Fruit fly (Drosophila melanogaster) whole organism, embryonic: ENCODE measurements around the gene Rfx.

ENCODE experiments used
- Atf-2 ChIP-seq: fragments of 200-800 bp; sonication (Bioruptor generic); optimal IDR thresholded peaks from 2 replicates; lab custom pipeline; 2016; ENCODE audit warnings: missing biosample characterization, missing genetic modification characterization
- Bteb2 ChIP-seq: fragments of 200-800 bp; sonication (Bioruptor generic); optimal IDR thresholded peaks from 2 replicates; lab custom pipeline; 2016; ENCODE audit warnings: missing biosample characterization, missing genetic modification characterization
- CG10209 ChIP-seq: fragments of 200-800 bp; sonication (Bioruptor generic); optimal IDR thresholded peaks from 3 replicates; lab custom pipeline; 2017; ENCODE audit warnings: missing biosample characterization, mild to moderate bottlenecking, missing genetic modification characterization, missing genetic modification reagents
- CG1024 ChIP-seq: fragments of 200-800 bp; sonication (Bioruptor generic); IDR thresholded peaks from 2 replicates; pipeline ENCODE4 v1.3.6; 2022; ENCODE audit warnings: missing biosample characterization, missing genetic modification characterization
- CG10431 ChIP-seq: fragments of 200-800 bp; sonication (Bioruptor generic); optimal IDR thresholded peaks from 3 replicates; lab custom pipeline; 2018; ENCODE audit warnings: missing biosample characterization, mild to moderate bottlenecking, missing genetic modification characterization
- CG11456 ChIP-seq: fragments of 200-800 bp; sonication (Bioruptor generic); IDR thresholded peaks from 3 replicates; pipeline ENCODE4 v1.3.6; 2022; ENCODE audit warnings: missing biosample characterization, missing genetic modification characterization
- CG11504 ChIP-seq: fragments of 200-800 bp; sonication (Bioruptor generic); optimal IDR thresholded peaks from 3 replicates; lab custom pipeline; 2019; ENCODE audit warnings: missing biosample characterization, mild to moderate bottlenecking, missing genetic modification characterization, moderate library complexity
- CG1233 ChIP-seq: fragments of 200-800 bp; sonication (Bioruptor generic); optimal IDR thresholded peaks from 4 replicates; lab custom pipeline; 2018; ENCODE audit warnings: missing biosample characterization, mild to moderate bottlenecking, missing genetic modification characterization
- CG12769 ChIP-seq: fragments of 200-800 bp; sonication (Bioruptor generic); optimal IDR thresholded peaks from 2 replicates; lab custom pipeline; 2019; ENCODE audit warnings: missing biosample characterization, mild to moderate bottlenecking, missing genetic modification characterization, moderate library complexity
- CG13894 ChIP-seq: fragments of 200-800 bp; sonication (Bioruptor generic); optimal IDR thresholded peaks from 3 replicates; lab custom pipeline; 2018; ENCODE audit warnings: missing biosample characterization, mild to moderate bottlenecking, missing genetic modification characterization, moderate library complexity
- CG14667 ChIP-seq: fragments of 200-800 bp; sonication (Bioruptor generic); IDR thresholded peaks from 2 replicates; pipeline ENCODE4 v1.3.6; 2022; ENCODE audit warnings: missing biosample characterization, missing genetic modification characterization
- CG17568 ChIP-seq: fragments of 200-800 bp; sonication (Bioruptor generic); optimal IDR thresholded peaks from 2 replicates; lab custom pipeline; 2018; ENCODE audit warnings: missing biosample characterization, mild to moderate bottlenecking, missing genetic modification characterization, moderate library complexity
- CG17612 ChIP-seq: fragments of 200-800 bp; sonication (Bioruptor generic); IDR thresholded peaks from 2 replicates; pipeline ENCODE4 v1.3.6; 2022; ENCODE audit warnings: missing biosample characterization, missing genetic modification characterization
- CG1832 ChIP-seq: fragments of 200-800 bp; sonication (Bioruptor generic); optimal IDR thresholded peaks from 2 replicates; lab custom pipeline; 2017; ENCODE audit warnings: missing biosample characterization, mild to moderate bottlenecking, missing genetic modification characterization, inconsistent platforms
- CG2889 ChIP-seq: fragments of 200-800 bp; sonication (Bioruptor generic); IDR thresholded peaks from 3 replicates; pipeline ENCODE4 v1.3.6; 2022; ENCODE audit warnings: missing biosample characterization, missing genetic modification characterization
- CG3163 ChIP-seq: fragments of 200-800 bp; sonication (Bioruptor generic); optimal IDR thresholded peaks from 3 replicates; lab custom pipeline; 2016; ENCODE audit warnings: missing biosample characterization, missing genetic modification characterization
- CG3995 ChIP-seq: fragments of 200-800 bp; sonication (Bioruptor generic); optimal IDR thresholded peaks from 3 replicates; lab custom pipeline; 2016; ENCODE audit warnings: missing biosample characterization, missing genetic modification characterization
- CG4707 ChIP-seq: fragments of 200-800 bp; sonication (Bioruptor generic); optimal IDR thresholded peaks from 2 replicates; lab custom pipeline; 2018; ENCODE audit warnings: missing biosample characterization, mild to moderate bottlenecking, missing genetic modification characterization, moderate library complexity
- CG7357 ChIP-seq: fragments of 200-800 bp; sonication (Bioruptor generic); IDR thresholded peaks from 3 replicates; pipeline ENCODE4 v1.3.6; 2022; ENCODE audit warnings: missing biosample characterization, missing genetic modification characterization
- CoRest ChIP-seq: fragments of 200-800 bp; sonication (Bioruptor generic); optimal IDR thresholded peaks from 3 replicates; lab custom pipeline; 2018; ENCODE audit warnings: missing biosample characterization, mild to moderate bottlenecking, missing genetic modification characterization, moderate library complexity
- ERR ChIP-seq: fragments of 200-800 bp; sonication (Bioruptor generic); optimal IDR thresholded peaks from 2 replicates; lab custom pipeline; 2016; ENCODE audit warnings: missing biosample characterization, missing genetic modification characterization
- Eip74EF ChIP-seq, 2 experiments: fragments of 200-800 bp in 1 of 2; fragments of >200 bp in 1 of 2; sonication (Bioruptor generic) in 1 of 2; optimal IDR thresholded peaks; 2 replicates each; lab custom pipeline; 2017 to 2019; ENCODE audit warnings: missing biosample characterization in 2 of 2, missing genetic modification characterization in 2 of 2, mild to moderate bottlenecking in 1 of 2, moderate library complexity in 1 of 2
- Elba2 ChIP-seq: fragments of 200-800 bp; sonication (Bioruptor generic); optimal IDR thresholded peaks from 3 replicates; lab custom pipeline; 2016; ENCODE audit warnings: missing biosample characterization, missing genetic modification characterization
- Fer2 ChIP-seq: fragments of 200-800 bp; sonication (Bioruptor generic); optimal IDR thresholded peaks from 2 replicates; lab custom pipeline; 2018; ENCODE audit warnings: missing biosample characterization, mild to moderate bottlenecking, missing genetic modification characterization, moderate library complexity
- HLH4C ChIP-seq: fragments of 200-800 bp; sonication (Bioruptor generic); IDR thresholded peaks from 3 replicates; pipeline ENCODE4 v1.3.6; 2022; ENCODE audit warnings: missing biosample characterization, missing genetic modification characterization; ENCODE audit not compliant: partially characterized antibody
- Hey ChIP-seq: fragments of 200-800 bp; sonication (Bioruptor generic); optimal IDR thresholded peaks from 3 replicates; lab custom pipeline; 2018; ENCODE audit warnings: missing biosample characterization, mild to moderate bottlenecking, missing genetic modification characterization
- Med ChIP-seq: fragments of 200-800 bp; sonication (Bioruptor generic); peaks from one replicate; lab custom pipeline; 2016; ENCODE audit warnings: missing biosample characterization, missing genetic modification characterization, mild to moderate bottlenecking, inconsistent platforms, moderate library complexity
- Nf-YC ChIP-seq: fragments of 200-800 bp; optimal IDR thresholded peaks from 3 replicates; lab custom pipeline; 2019; ENCODE audit warnings: missing biosample characterization, mild to moderate bottlenecking, missing genetic modification characterization, moderate library complexity
- Scr ChIP-seq: fragments of 200-800 bp; sonication (Bioruptor generic); IDR thresholded peaks from 2 replicates; pipeline ENCODE4 v1.3.6; 2022; ENCODE audit warnings: missing biosample characterization, missing genetic modification characterization; ENCODE audit not compliant: partially characterized antibody
- Sin3A ChIP-seq: fragments of >200 bp; optimal IDR thresholded peaks from 2 replicates; lab custom pipeline; 2018
- Spps ChIP-seq: fragments of 200-800 bp; sonication (Bioruptor generic); optimal IDR thresholded peaks from 2 replicates; lab custom pipeline; 2018; ENCODE audit warnings: missing biosample characterization, mild to moderate bottlenecking, missing genetic modification characterization
- Trl ChIP-seq, 3 experiments: fragments of >200 bp in 2 of 3; fragments of 200-800 bp in 1 of 3; sonication (Bioruptor generic) in 1 of 3; optimal IDR thresholded peaks; 2 replicates in 1 of 3; 3 replicates in 2 of 3; lab custom pipeline; 2016 to 2017; ENCODE audit warnings: missing biosample characterization in 1 of 3, missing genetic modification characterization in 1 of 3
- abd-A ChIP-seq: fragments of 200-800 bp; sonication (Bioruptor generic); optimal IDR thresholded peaks from 3 replicates; lab custom pipeline; 2019; ENCODE audit warnings: missing biosample characterization, mild to moderate bottlenecking, missing genetic modification characterization, moderate library complexity
- ase ChIP-seq: fragments of 200-800 bp; sonication (Bioruptor generic); IDR thresholded peaks from 3 replicates; pipeline ENCODE4 v1.3.6; 2022; ENCODE audit warnings: missing biosample characterization, missing genetic modification characterization
- bsh ChIP-seq, 2 experiments: fragments of 200-800 bp; sonication (Bioruptor generic); optimal IDR thresholded peaks; 2 replicates each; lab custom pipeline; 2017 to 2018; ENCODE audit warnings: mild to moderate bottlenecking in 2 of 2, missing biosample characterization in 2 of 2, missing genetic modification characterization in 2 of 2, moderate library complexity in 1 of 2
- cg ChIP-seq: fragments of 200-800 bp; sonication (Bioruptor generic); optimal IDR thresholded peaks from 3 replicates; lab custom pipeline; 2019; ENCODE audit warnings: missing biosample characterization, mild to moderate bottlenecking, missing genetic modification characterization, moderate library complexity
- ci ChIP-seq: fragments of 200-800 bp; sonication (Bioruptor generic); IDR thresholded peaks from 3 replicates; pipeline ENCODE4 v1.3.6; 2022; ENCODE audit warnings: missing biosample characterization, missing genetic modification characterization
- dan ChIP-seq: fragments of 200-800 bp; sonication (Bioruptor generic); IDR thresholded peaks from 2 replicates; pipeline ENCODE4 v1.3.6; 2022; ENCODE audit warnings: missing biosample characterization, missing genetic modification characterization
- fd3F ChIP-seq: fragments of 200-800 bp; sonication (Bioruptor generic); optimal IDR thresholded peaks from 2 replicates; lab custom pipeline; 2018; ENCODE audit warnings: missing biosample characterization, mild to moderate bottlenecking, missing genetic modification characterization, moderate library complexity
- jing ChIP-seq: fragments of 200-800 bp; sonication (Bioruptor generic); optimal IDR thresholded peaks from 2 replicates; lab custom pipeline; 2018; ENCODE audit warnings: missing biosample characterization, mild to moderate bottlenecking, missing genetic modification characterization
- kay ChIP-seq: fragments of 200-800 bp; sonication (Bioruptor generic); optimal IDR thresholded peaks from 2 replicates; lab custom pipeline; 2016; ENCODE audit warnings: missing biosample characterization, missing genetic modification characterization
- knrl ChIP-seq: fragments of 200-800 bp; sonication (Bioruptor generic); IDR thresholded peaks from 3 replicates; pipeline ENCODE4 v1.3.6; 2022; ENCODE audit warnings: missing biosample characterization, missing genetic modification characterization; ENCODE audit not compliant: partially characterized antibody
- lab ChIP-seq: fragments of 200-800 bp; sonication (Bioruptor generic); optimal IDR thresholded peaks from 3 replicates; lab custom pipeline; 2017; ENCODE audit warnings: missing biosample characterization, missing genetic modification characterization, mild to moderate bottlenecking, moderate library complexity, missing genetic modification reagents
- lbe ChIP-seq: fragments of 200-800 bp; sonication (Bioruptor generic); optimal IDR thresholded peaks from 2 replicates; lab custom pipeline; 2016; ENCODE audit warnings: missing biosample characterization, mild to moderate bottlenecking, missing genetic modification characterization
- nom ChIP-seq: fragments of 200-800 bp; sonication (Bioruptor generic); optimal IDR thresholded peaks from 2 replicates; lab custom pipeline; 2017; ENCODE audit warnings: missing biosample characterization, missing genetic modification characterization, mild to moderate bottlenecking, moderate library complexity, missing genetic modification reagents
- org-1 ChIP-seq: fragments of 200-800 bp; sonication (Bioruptor generic); optimal IDR thresholded peaks from 2 replicates; lab custom pipeline; 2017; ENCODE audit warnings: missing biosample characterization, missing genetic modification characterization
- shn ChIP-seq: fragments of 200-800 bp; sonication (Bioruptor generic); optimal IDR thresholded peaks from 3 replicates; lab custom pipeline; 2016; ENCODE audit warnings: missing biosample characterization, missing genetic modification characterization
- sr ChIP-seq: fragments of 200-800 bp; sonication (Bioruptor generic); IDR thresholded peaks from 3 replicates; pipeline ENCODE4 v1.3.6; 2022; ENCODE audit warnings: missing biosample characterization, missing genetic modification characterization
- yki ChIP-seq: fragments of >200 bp; optimal IDR thresholded peaks from 3 replicates; lab custom pipeline; 2018
- zfh1 ChIP-seq: fragments of 200-800 bp; sonication (Bioruptor generic); IDR thresholded peaks from 3 replicates; pipeline ENCODE4 v1.3.6; 2022; ENCODE audit warnings: missing biosample characterization, missing genetic modification characterization

Gene Rfx

dm6 chr3R:10351960-10352458 lies 25.9 kb downstream of the Rfx start (continued):
- TF ChIP-seq CG3995 (GFP tag; lab: Kevin White, UChicago): no peak
- TF ChIP-seq lab (GFP tag; lab: Kevin White, UChicago): peak; percentile 8
- peak; percentile 37 to 66 for TF ChIP-seq Trl (optimal IDR thresholded peaks at IDR 0.05; lab: Kevin White, UChicago)
- TF ChIP-seq Trl (GFP tag; optimal IDR thresholded peaks at IDR 0.05; lab: Kevin White, UChicago): no peak
- TF ChIP-seq CG3163 (GFP tag; lab: Kevin White, UChicago): peak; percentile 93
- peak; percentile 62 for TF ChIP-seq Med (GFP tag; lab: Kevin White, UChicago)
- no peak for TF ChIP-seq CoRest (tag; lab: Kevin White, UChicago)
- peak; percentile 61 for TF ChIP-seq CG13894 (tag; lab: Kevin White, UChicago)
- TF ChIP-seq kay (GFP tag; lab: Kevin White, UChicago): no peak
- peak in 1 of 2 experiments; percentile 99 for TF ChIP-seq bsh (GFP tag; optimal IDR thresholded peaks at IDR 0.05; lab: Kevin White, UChicago)
- TF ChIP-seq cg: peak; percentile 76
- no peak for TF ChIP-seq ase (GFP tag; lab: Robert Waterston, UW)
- TF ChIP-seq Sin3A (lab: Kevin White, UChicago): no peak
- no peak for TF ChIP-seq HLH4C (GFP tag; lab: Robert Waterston, UW)
- peak; percentile 68 for TF ChIP-seq lbe (GFP tag; lab: Kevin White, UChicago)
- TF ChIP-seq CG7357 (GFP tag; lab: Robert Waterston, UW): no peak
- TF ChIP-seq CG10209: no peak
- TF ChIP-seq dan (GFP tag; lab: Robert Waterston, UW): no peak
- TF ChIP-seq ERR (GFP tag; lab: Kevin White, UChicago): peak; percentile 2
- no peak for TF ChIP-seq CG4707 (GFP tag; lab: Kevin White, UChicago)
- no peak for TF ChIP-seq Elba2 (GFP tag; lab: Kevin White, UChicago)
- no peak for TF ChIP-seq Eip74EF (GFP tag; optimal IDR thresholded peaks at IDR 0.05; lab: Kevin White, UChicago)
- TF ChIP-seq CG10431 (GFP tag; lab: Kevin White, UChicago): no peak
- TF ChIP-seq org-1 (GFP tag; lab: Kevin White, UChicago): no peak
- peak; percentile 11 for TF ChIP-seq CG1233 (GFP tag; lab: Kevin White, UChicago)
- TF ChIP-seq CG1832 (GFP tag; lab: Kevin White, UChicago): peak; percentile 38
- TF ChIP-seq Scr (GFP tag; lab: Robert Waterston, UW): no peak
- TF ChIP-seq jing (GFP tag; lab: Kevin White, UChicago): no peak
- peak; percentile 5 for TF ChIP-seq Nf-YC (tag; lab: Kevin White, UChicago)
- TF ChIP-seq sr: no peak
- TF ChIP-seq CG2889 (GFP tag; lab: Robert Waterston, UW): no peak
- TF ChIP-seq CG11504 (tag; lab: Kevin White, UChicago): peak; percentile 100
- no peak for TF ChIP-seq yki
- TF ChIP-seq CG17612 (GFP tag; lab: Robert Waterston, UW): no peak
- no peak for TF ChIP-seq ci (GFP tag; lab: Robert Waterston, UW)
- no peak for TF ChIP-seq Fer2 (tag; lab: Kevin White, UChicago)
- TF ChIP-seq CG1024: no peak
- peak; percentile 93 for TF ChIP-seq abd-A (tag; lab: Kevin White, UChicago)
- no peak for TF ChIP-seq Spps (tag; lab: Kevin White, UChicago)
- TF ChIP-seq CG14667 (GFP tag; lab: Robert Waterston, UW): no peak
- TF ChIP-seq CG12769: peak; percentile 70
- TF ChIP-seq Bteb2: no peak
- TF ChIP-seq shn (GFP tag; lab: Kevin White, UChicago): no peak
- peak; percentile 2 for TF ChIP-seq CG17568 (GFP tag; lab: Kevin White, UChicago)
- no peak for TF ChIP-seq knrl
- TF ChIP-seq nom (GFP tag; lab: Kevin White, UChicago): peak; percentile 99
- no peak for TF ChIP-seq CG11456 (GFP tag; lab: Robert Waterston, UW)
- no peak for TF ChIP-seq zfh1 (GFP tag; lab: Robert Waterston, UW)
- no peak for TF ChIP-seq fd3F (GFP tag; lab: Kevin White, UChicago)
- TF ChIP-seq Hey (tag; lab: Kevin White, UChicago): peak; percentile 58
- no peak for TF ChIP-seq Atf-2 (GFP tag; lab: Kevin White, UChicago)
